ENCODE assay signal across 2 fruit fly cellular contexts in genomic region chr3L:18841269-18841668, dm6.
TF ChIP-seq lines count a peak whose summit lies in the region.

No protein-coding gene starts in this region.

- TF ChIP-seq CTCF in whole organism, embryonic (GFP tag; optimal IDR thresholded peaks at IDR 0.05; lab: Kevin White, UChicago), result no peak

TF ChIP-seq in whole organism, adult, 20 proteins besides CTCF, POLR2A, EP300 and RAD21:
- TF ChIP-seq kay (GFP tag; lab: Kevin White, UChicago; ENCODE audit: borderline replicate concordance) (peak; percentile 66), pad (GFP tag; optimal IDR thresholded peaks at IDR 0.05; lab: Kevin White, UChicago) (peak; percentile 0), CG1620 (GFP tag; optimal IDR thresholded peaks at IDR 0.05; lab: Kevin White, UChicago) (no peak), CG7101 (tag; optimal IDR thresholded peaks at IDR 0.05; lab: Kevin White, UChicago) (no peak), Crg-1 (GFP tag; optimal IDR thresholded peaks at IDR 0.05; lab: Kevin White, UChicago) (no peak), CG11617 (GFP tag; optimal IDR thresholded peaks at IDR 0.05; lab: Kevin White, UChicago) (no peak), CG12768 (GFP tag; optimal IDR thresholded peaks at IDR 0.05; lab: Kevin White, UChicago) (no peak), toe (GFP tag; optimal IDR thresholded peaks at IDR 0.05; lab: Kevin White, UChicago) (no peak), Mnt (GFP tag; optimal IDR thresholded peaks at IDR 0.05; lab: Kevin White, UChicago) (no peak), cnc (optimal IDR thresholded peaks at IDR 0.05; lab: Kevin White, UChicago) (no peak), bab1 (GFP tag; optimal IDR thresholded peaks at IDR 0.05; lab: Kevin White, UChicago) (peak; percentile 2), Clk (GFP tag; optimal IDR thresholded peaks at IDR 0.05; lab: Kevin White, UChicago) (no peak), CG7045 (GFP tag; optimal IDR thresholded peaks at IDR 0.05; lab: Kevin White, UChicago) (no peak), Hr96 (GFP tag; optimal IDR thresholded peaks at IDR 0.05; lab: Kevin White, UChicago) (no peak), cic (GFP tag; optimal IDR thresholded peaks at IDR 0.05; lab: Kevin White, UChicago) (peak; percentile 4), CG5204 (GFP tag; optimal IDR thresholded peaks at IDR 0.05; lab: Kevin White, UChicago) (no peak), CG33017 (tag; optimal IDR thresholded peaks at IDR 0.05; lab: Kevin White, UChicago) (no peak), CG14711 (tag; optimal IDR thresholded peaks at IDR 0.05; lab: Kevin White, UChicago) (no peak), tj (GFP tag; optimal IDR thresholded peaks at IDR 0.05; lab: Kevin White, UChicago) (peak; percentile 35), ovo (GFP tag; optimal IDR thresholded peaks at IDR 0.05; lab: Kevin White, UChicago) (no peak)

TF ChIP-seq in whole organism, embryonic, 481 proteins besides CTCF, POLR2A, EP300 and RAD21:
- TF ChIP-seq sob (GFP tag; IDR thresholded peaks at IDR 0.05; lab: Robert Waterston, UW) (no peak), trem (tag; optimal IDR thresholded peaks at IDR 0.05; lab: Kevin White, UChicago) (no peak), CG16815 (GFP tag; optimal IDR thresholded peaks at IDR 0.05; lab: Kevin White, UChicago) (no peak), CG4707 (GFP tag; optimal IDR thresholded peaks at IDR 0.05; lab: Kevin White, UChicago) (no peak), CG10543 (GFP tag; optimal IDR thresholded peaks at IDR 0.05; lab: Kevin White, UChicago) (no peak), Ssrp (tag; optimal IDR thresholded peaks at IDR 0.05; lab: Kevin White, UChicago) (no peak), Ets97D (GFP tag; optimal IDR thresholded peaks at IDR 0.05; lab: Kevin White, UChicago) (no peak), CG4360 (GFP tag; IDR thresholded peaks at IDR 0.05; lab: Robert Waterston, UW) (peak; percentile 55; the same call in 1 of the 2 replicates), Myb (GFP tag; optimal IDR thresholded peaks at IDR 0.05; lab: Kevin White, UChicago) (no peak), CG15479 (GFP tag; optimal IDR thresholded peaks at IDR 0.05; lab: Kevin White, UChicago) (peak; percentile 46), Elba2 (GFP tag; optimal IDR thresholded peaks at IDR 0.05; lab: Kevin White, UChicago) (peak; percentile 67), cg (GFP tag; optimal IDR thresholded peaks at IDR 0.05; lab: Kevin White, UChicago) (peak; percentile 73), Dll (GFP tag; IDR thresholded peaks at IDR 0.05; lab: Robert Waterston, UW; ENCODE audit: partially characterized antibody) (0 out of 4 replicates have a peak, but pooled peaks have one; percentile 17), zen (tag; optimal IDR thresholded peaks at IDR 0.05; lab: Kevin White, UChicago) (no peak), GATAe (GFP tag; conservative IDR thresholded peaks at IDR 0.05; lab: Robert Waterston, UW) (no peak), insv (GFP tag; optimal IDR thresholded peaks at IDR 0.05; lab: Kevin White, UChicago) (peak in 1 of 2 experiments; percentile 88), C15 (GFP tag; IDR thresholded peaks at IDR 0.05; lab: Robert Waterston, UW) (no peak), twi (tag; optimal IDR thresholded peaks at IDR 0.05; lab: Kevin White, UChicago) (peak; percentile 16), Dref (GFP tag; IDR thresholded peaks at IDR 0.05; lab: Robert Waterston, UW) (no peak), Gug (GFP tag; IDR thresholded peaks at IDR 0.05; lab: Robert Waterston, UW) (no peak), gfzf (GFP tag; optimal IDR thresholded peaks at IDR 0.05; lab: Kevin White, UChicago) (peak; percentile 53), Taf1 (GFP tag; IDR thresholded peaks at IDR 0.05; lab: Robert Waterston, UW) (no peak), Meics (GFP tag; optimal IDR thresholded peaks at IDR 0.05; lab: Kevin White, UChicago) (no peak), slp2 (GFP tag; optimal IDR thresholded peaks at IDR 0.05; lab: Kevin White, UChicago) (no peak), sna (GFP tag; IDR thresholded peaks at IDR 0.05; lab: Robert Waterston, UW; ENCODE audit: partially characterized antibody) (0 out of 2 replicates have a peak, but pooled peaks have one; percentile 15), CG1792 (GFP tag; optimal IDR thresholded peaks at IDR 0.05; lab: Kevin White, UChicago) (no peak), Sry-β (GFP tag; optimal IDR thresholded peaks at IDR 0.05; lab: Kevin White, UChicago) (peak; percentile 46), CG17802 (tag; optimal IDR thresholded peaks at IDR 0.05; lab: Kevin White, UChicago) (no peak), CG2116 (GFP tag; optimal IDR thresholded peaks at IDR 0.05; lab: Kevin White, UChicago) (peak; percentile 92), stwl (tag; optimal IDR thresholded peaks at IDR 0.05; lab: Kevin White, UChicago) (peak; percentile 91), CG7839 (tag; optimal IDR thresholded peaks at IDR 0.05; lab: Kevin White, UChicago) (no peak), fd102C (GFP tag; optimal IDR thresholded peaks at IDR 0.05; lab: Kevin White, UChicago) (no peak), nmo (GFP tag; optimal IDR thresholded peaks at IDR 0.05; lab: Kevin White, UChicago) (no peak)

Comparison
In these comparisons a context has a peak if more than half of its experiments do, and no peak if none do; other contexts are left out.
1. Of the 1 proteins assayed by ChIP-seq in both whole organism, embryonic and whole organism, adult: peak only in whole organism, embryonic: none; only in whole organism, adult: kay; in both: none; in neither: 0.